Fruit fly (Drosophila melanogaster) whole organism, wandering third instar larva: ENCODE results near the gene brv2.

Source experiments
- Abd-B ChIP-seq: fragments of >200 bp; optimal IDR thresholded peaks from 2 replicates; lab custom pipeline; 2017; ENCODE audit warnings: missing biosample characterization, missing genetic modification characterization
- CG32264 ChIP-seq: fragments of 200-800 bp; sonication (Bioruptor generic); optimal IDR thresholded peaks from 2 replicates; lab custom pipeline; 2016; ENCODE audit warnings: missing biosample characterization, missing genetic modification characterization
- CrebA ChIP-seq: fragments of 200-800 bp; sonication (Bioruptor generic); optimal IDR thresholded peaks from 2 replicates; lab custom pipeline; 2016; ENCODE audit warnings: missing biosample characterization, mild to moderate bottlenecking, missing genetic modification characterization, borderline replicate concordance
- Dfd ChIP-seq: fragments of >200 bp; optimal IDR thresholded peaks from 2 replicates; lab custom pipeline; 2017; ENCODE audit warnings: missing biosample characterization, missing genetic modification characterization
- Dif ChIP-seq: fragments of 200-275, 200-300 bp; sonication (Bioruptor generic); optimal IDR thresholded peaks from 2 replicates; lab custom pipeline; 2018; ENCODE audit warnings: missing biosample characterization, missing genetic modification characterization; ENCODE audit not compliant: partially characterized antibody
- GATAd ChIP-seq: sonication (Bioruptor generic); optimal IDR thresholded peaks from 2 replicates; lab custom pipeline; 2016; ENCODE audit warnings: missing biosample characterization, missing genetic modification characterization
- HLH106 ChIP-seq: fragments of 200-800 bp; optimal IDR thresholded peaks from 3 replicates; lab custom pipeline; 2019; ENCODE audit warnings: missing biosample characterization, mild to moderate bottlenecking, missing genetic modification characterization, moderate library complexity
- Hnf4 ChIP-seq: fragments of 200-800 bp; sonication (Bioruptor generic); optimal IDR thresholded peaks from 2 replicates; lab custom pipeline; 2016; ENCODE audit warnings: missing biosample characterization, mild to moderate bottlenecking, missing genetic modification characterization
- Hr78 ChIP-seq: fragments of >200 bp; optimal IDR thresholded peaks from 2 replicates; lab custom pipeline; 2017; ENCODE audit warnings: missing biosample characterization, missing genetic modification characterization
- Hr83 ChIP-seq: fragments of 200-300 bp; sonication (Bioruptor generic); optimal IDR thresholded peaks from 2 replicates; lab custom pipeline; 2016; ENCODE audit warnings: missing biosample characterization, mild to moderate bottlenecking, missing genetic modification characterization, moderate library complexity; ENCODE audit not compliant: poor library complexity, severe bottlenecking
- Jra ChIP-seq: sonication (Bioruptor generic); optimal IDR thresholded peaks from 2 replicates; lab custom pipeline; 2016; ENCODE audit warnings: missing biosample characterization, missing genetic modification characterization
- Mio ChIP-seq: sonication (Bioruptor generic); optimal IDR thresholded peaks from 2 replicates; lab custom pipeline; 2016; ENCODE audit warnings: missing biosample characterization, missing genetic modification characterization
- Myc ChIP-seq: fragments of >200 bp; optimal IDR thresholded peaks from 2 replicates; lab custom pipeline; 2017
- OdsH ChIP-seq: fragments of 200-800 bp; sonication (Bioruptor generic); optimal IDR thresholded peaks from 2 replicates; lab custom pipeline; 2016; ENCODE audit warnings: missing biosample characterization, mild to moderate bottlenecking, missing genetic modification characterization
- Rel ChIP-seq, 2 experiments: fragments of 200-800 bp; sonication (Bioruptor generic) in 1 of 2; optimal IDR thresholded peaks; 2 replicates in 1 of 2; 3 replicates in 1 of 2; lab custom pipeline; 2016 to 2019; ENCODE audit warnings: mild to moderate bottlenecking in 2 of 2, missing biosample characterization in 2 of 2, missing genetic modification characterization in 2 of 2, moderate library complexity in 1 of 2
- Sp1 ChIP-seq: fragments of 200-800 bp; sonication (Bioruptor generic); optimal IDR thresholded peaks from 3 replicates; lab custom pipeline; 2019; ENCODE audit warnings: missing biosample characterization, mild to moderate bottlenecking, missing genetic modification characterization, moderate library complexity
- Vsx2 ChIP-seq: fragments of 200-300, 225-300 bp; sonication (Bioruptor generic); optimal IDR thresholded peaks from 2 replicates; lab custom pipeline; 2018; ENCODE audit warnings: missing biosample characterization, missing genetic modification characterization; ENCODE audit not compliant: partially characterized antibody
- br ChIP-seq: fragments of 200-800 bp; sonication (Bioruptor generic); optimal IDR thresholded peaks from 2 replicates; lab custom pipeline; 2016; ENCODE audit warnings: missing biosample characterization, missing genetic modification characterization
- brk ChIP-seq: fragments of 200-800 bp; sonication (Bioruptor generic); optimal IDR thresholded peaks from 2 replicates; lab custom pipeline; 2016; ENCODE audit warnings: missing biosample characterization, mild to moderate bottlenecking, missing genetic modification characterization
- dl ChIP-seq, 2 experiments: fragments of 175-275, 200-275 bp in 1 of 2; fragments of 200-275 bp in 1 of 2; sonication (Bioruptor generic); optimal IDR thresholded peaks; lab custom pipeline; 2018; ENCODE audit warnings: mild to moderate bottlenecking in 2 of 2, missing biosample characterization in 2 of 2, missing genetic modification characterization in 2 of 2, moderate library complexity in 2 of 2; ENCODE audit not compliant: partially characterized antibody in 2 of 2, insufficient read depth in 1 of 2
- dsf ChIP-seq: sonication (Bioruptor generic); optimal IDR thresholded peaks from 2 replicates; lab custom pipeline; 2016; ENCODE audit warnings: missing biosample characterization, missing genetic modification characterization, borderline replicate concordance
- ey ChIP-seq: fragments of 200-800 bp; sonication (Bioruptor generic); optimal IDR thresholded peaks from 2 replicates; lab custom pipeline; 2016; ENCODE audit warnings: missing biosample characterization, missing genetic modification characterization
- foxo ChIP-seq, 2 experiments: fragments of 200-800 bp; sonication (Bioruptor generic); optimal IDR thresholded peaks; 2 replicates in 1 of 2; 3 replicates in 1 of 2; lab custom pipeline; 2016 to 2017; ENCODE audit warnings: missing biosample characterization in 2 of 2, missing genetic modification characterization in 2 of 2
- fru ChIP-seq: fragments of 200-800 bp; sonication (Bioruptor generic); optimal IDR thresholded peaks from 3 replicates; lab custom pipeline; 2016; ENCODE audit warnings: missing biosample characterization, mild to moderate bottlenecking, missing genetic modification characterization
- h ChIP-seq: fragments of 200-800 bp; sonication (Bioruptor generic); optimal IDR thresholded peaks from 3 replicates; lab custom pipeline; 2016; ENCODE audit warnings: missing biosample characterization, mild to moderate bottlenecking, missing genetic modification characterization
- jim ChIP-seq: fragments of 175-275, 200-325 bp; sonication (Bioruptor generic); optimal IDR thresholded peaks from 2 replicates; lab custom pipeline; 2016; ENCODE audit warnings: missing biosample characterization, mild to moderate bottlenecking, missing genetic modification characterization
- lola ChIP-seq: fragments of >200 bp; optimal IDR thresholded peaks from 2 replicates; lab custom pipeline; 2017; ENCODE audit warnings: missing biosample characterization, missing genetic modification characterization
- pan ChIP-seq: fragments of >200 bp; optimal IDR thresholded peaks from 2 replicates; lab custom pipeline; 2017
- rgr ChIP-seq: fragments of 200-800 bp; sonication (Bioruptor generic); optimal IDR thresholded peaks from 3 replicates; lab custom pipeline; 2016; ENCODE audit warnings: missing biosample characterization, mild to moderate bottlenecking, missing genetic modification characterization
- sage ChIP-seq: fragments of 200-800 bp; sonication (Bioruptor generic); optimal IDR thresholded peaks from 2 replicates; lab custom pipeline; 2016; ENCODE audit warnings: missing biosample characterization, mild to moderate bottlenecking, missing genetic modification characterization
- tai ChIP-seq: sonication (Bioruptor generic); optimal IDR thresholded peaks from 2 replicates; lab custom pipeline; 2016; ENCODE audit warnings: missing biosample characterization, missing genetic modification characterization
- usp ChIP-seq: fragments of >200 bp; optimal IDR thresholded peaks from 2 replicates; lab custom pipeline; 2017; ENCODE audit warnings: missing biosample characterization, missing genetic modification characterization
- woc ChIP-seq: sonication (Bioruptor generic); optimal IDR thresholded peaks from 2 replicates; lab custom pipeline; 2016; ENCODE audit warnings: missing biosample characterization, mild to moderate bottlenecking, missing genetic modification characterization

The brv2 gene

DNA sequence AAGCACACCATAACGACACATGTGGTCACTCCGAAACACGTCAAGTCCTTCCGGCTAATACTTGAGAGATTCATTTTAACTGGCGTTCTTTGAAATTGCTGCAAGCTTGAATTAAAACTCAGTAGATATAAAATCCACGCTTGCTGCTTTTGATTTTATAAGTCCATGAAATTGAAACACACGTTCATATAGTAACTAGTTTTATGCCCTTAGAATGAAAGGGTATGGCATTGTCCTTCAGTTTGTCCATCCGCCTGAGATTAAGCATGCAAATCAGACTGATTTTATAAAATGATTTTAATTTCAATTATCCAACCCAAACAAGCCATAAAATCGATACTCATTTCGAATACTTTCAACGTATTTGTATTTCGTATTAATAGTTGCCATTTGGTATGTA is at the start of gene brv2:
Gene brv2, minus strand, starts transcription at position 101 of the 400 bp plus-strand sequence.
- TF ChIP-seq HLH106 (tag; lab: Kevin White, UChicago): no peak
- no peak for TF ChIP-seq fru (GFP tag; lab: Kevin White, UChicago)
- TF ChIP-seq ey (GFP tag; lab: Kevin White, UChicago): no peak
- TF ChIP-seq Dfd (GFP tag; lab: Kevin White, UChicago): no peak
- no peak for TF ChIP-seq GATAd (GFP tag; lab: Kevin White, UChicago)
- no peak for TF ChIP-seq Jra (GFP tag; lab: Kevin White, UChicago)
- TF ChIP-seq Dif: no peak
- TF ChIP-seq Mio (GFP tag; lab: Kevin White, UChicago): no peak
- TF ChIP-seq Abd-B: no peak
- TF ChIP-seq lola (GFP tag; lab: Kevin White, UChicago): no peak
- TF ChIP-seq CrebA: no peak
- TF ChIP-seq dl (GFP tag; optimal IDR thresholded peaks at IDR 0.05; lab: Kevin White, UChicago; ENCODE audit: insufficient read depth in 1 of 2, partially characterized antibody in 2 of 2): no peak
- TF ChIP-seq Myc (lab: Kevin White, UChicago): no peak
- no peak for TF ChIP-seq sage (GFP tag; lab: Kevin White, UChicago)
- TF ChIP-seq usp: no peak
- TF ChIP-seq pan (lab: Kevin White, UChicago): no peak

DNA sequence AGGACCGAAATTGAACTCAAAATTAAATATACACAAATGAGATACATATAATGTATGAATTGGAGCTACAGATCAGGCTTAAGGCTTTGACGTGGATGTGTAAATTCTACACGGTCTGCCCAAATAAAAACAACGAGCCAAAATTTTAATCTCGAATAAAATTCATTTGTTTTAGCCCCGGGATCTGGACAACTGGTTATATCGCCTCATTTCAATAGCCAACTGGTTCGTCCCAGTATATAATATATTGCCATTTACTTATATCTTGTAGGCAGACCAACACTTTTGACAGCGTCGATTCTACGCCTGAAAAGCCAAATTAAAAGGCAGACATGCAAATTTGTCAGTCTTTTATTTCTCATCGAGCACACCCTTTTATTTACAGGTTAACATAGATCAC is 48.6 kb upstream of the brv2 start:
- no peak for TF ChIP-seq OdsH (GFP tag; lab: Kevin White, UChicago)
- TF ChIP-seq h (GFP tag; lab: Kevin White, UChicago): no peak
- no peak for TF ChIP-seq fru (GFP tag; lab: Kevin White, UChicago)
- no peak for TF ChIP-seq Dfd (GFP tag; lab: Kevin White, UChicago)
- no peak for TF ChIP-seq woc (GFP tag; lab: Kevin White, UChicago)
- no peak for TF ChIP-seq CrebA
- TF ChIP-seq foxo (GFP tag; optimal IDR thresholded peaks at IDR 0.05; lab: Kevin White, UChicago): no peak
- no peak for TF ChIP-seq lola (GFP tag; lab: Kevin White, UChicago)
- no peak for TF ChIP-seq tai (GFP tag; lab: Kevin White, UChicago)
- TF ChIP-seq Abd-B: no peak
- TF ChIP-seq Hr78 (GFP tag; lab: Kevin White, UChicago): no peak

DNA sequence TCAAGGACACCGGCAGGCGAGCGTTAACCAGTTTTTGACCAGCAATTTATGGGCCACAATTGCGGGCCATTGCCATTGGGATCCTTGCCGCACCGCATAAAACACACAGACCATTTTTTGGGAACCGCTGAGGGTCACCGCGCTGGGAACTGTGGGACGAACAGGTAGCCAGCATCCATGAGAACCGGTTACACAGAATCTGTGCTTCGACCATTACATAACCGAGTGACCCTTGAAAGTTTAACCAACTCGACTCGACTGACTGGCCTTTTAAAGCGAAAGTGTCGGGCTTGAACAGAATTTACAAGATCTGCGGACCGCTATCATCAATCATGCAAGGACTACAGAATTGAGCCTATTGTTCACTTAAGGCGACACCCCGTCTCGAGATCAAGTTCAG is 47.9 kb upstream of the brv2 start:
- no peak for TF ChIP-seq Jra (GFP tag; lab: Kevin White, UChicago)
- no peak for TF ChIP-seq CrebA
- TF ChIP-seq Rel (GFP tag; optimal IDR thresholded peaks at IDR 0.05; lab: Kevin White, UChicago): no peak
- TF ChIP-seq Rel (tag; optimal IDR thresholded peaks at IDR 0.05; lab: Kevin White, UChicago): no peak
- TF ChIP-seq CG32264 (GFP tag; lab: Kevin White, UChicago): no peak
- TF ChIP-seq Sp1 (GFP tag; lab: Kevin White, UChicago): no peak
- no peak for TF ChIP-seq fru (GFP tag; lab: Kevin White, UChicago)
- no peak for TF ChIP-seq brk (GFP tag; lab: Kevin White, UChicago)
- TF ChIP-seq pan (lab: Kevin White, UChicago): no peak
- TF ChIP-seq foxo (GFP tag; optimal IDR thresholded peaks at IDR 0.05; lab: Kevin White, UChicago): no peak
- TF ChIP-seq sage (GFP tag; lab: Kevin White, UChicago): no peak
- no peak for TF ChIP-seq Dfd (GFP tag; lab: Kevin White, UChicago)
- TF ChIP-seq rgr: no peak
- no peak for TF ChIP-seq h (GFP tag; lab: Kevin White, UChicago)
- no peak for TF ChIP-seq Hnf4 (GFP tag; lab: Kevin White, UChicago)
- TF ChIP-seq GATAd (GFP tag; lab: Kevin White, UChicago): no peak

DNA sequence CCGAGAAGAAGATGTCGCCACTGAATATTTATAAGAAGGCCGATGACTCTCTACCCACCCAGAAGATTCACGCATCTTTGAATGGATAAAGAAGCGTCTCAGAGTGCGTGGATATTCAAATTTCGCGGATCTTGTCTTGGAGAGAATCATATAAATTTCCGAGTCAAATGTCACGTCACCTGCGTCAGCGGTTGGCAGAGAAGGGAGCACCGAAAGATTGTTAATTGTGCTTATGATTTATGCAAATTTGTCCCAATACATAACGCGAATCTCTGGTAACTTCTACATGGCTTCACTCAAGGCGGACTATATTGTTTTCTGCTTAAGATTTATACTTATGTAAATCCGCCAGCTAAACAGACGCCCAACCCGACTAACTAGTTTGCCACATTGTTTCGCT is 46.6 kb upstream of the brv2 start:
- TF ChIP-seq Rel (GFP tag; optimal IDR thresholded peaks at IDR 0.05; lab: Kevin White, UChicago) (no peak), Rel (tag; optimal IDR thresholded peaks at IDR 0.05; lab: Kevin White, UChicago) (no peak), OdsH (GFP tag; lab: Kevin White, UChicago) (no peak), fru (GFP tag; lab: Kevin White, UChicago) (no peak), Dfd (GFP tag; lab: Kevin White, UChicago) (no peak), jim (GFP tag; lab: Kevin White, UChicago) (no peak), Mio (GFP tag; lab: Kevin White, UChicago) (no peak), ey (GFP tag; lab: Kevin White, UChicago) (no peak), Myc (lab: Kevin White, UChicago) (no peak), CrebA (no peak), tai (GFP tag; lab: Kevin White, UChicago) (no peak), br (GFP tag; lab: Kevin White, UChicago) (no peak), dsf (GFP tag; lab: Kevin White, UChicago) (no peak), brk (GFP tag; lab: Kevin White, UChicago) (no peak), Hr83 (GFP tag; lab: Kevin White, UChicago) (no peak), Vsx2 (GFP tag; lab: Kevin White, UChicago) (no peak), dl (GFP tag; optimal IDR thresholded peaks at IDR 0.05; lab: Kevin White, UChicago; ENCODE audit: insufficient read depth in 1 of 2, partially characterized antibody in 2 of 2) (no peak), Hr78 (GFP tag; lab: Kevin White, UChicago) (no peak)
